Worm (Caenorhabditis elegans) whole organism, L4/young adult: Measurements from ENCODE around the gene srh-265.

ENCODE experiments used
- W03F9.2 ChIP-seq: fragments of 150-350 bp; optimal IDR thresholded peaks from 2 replicates; lab custom pipeline; 2014; ENCODE audit warnings: missing biosample characterization, missing genetic modification characterization
- dao-5 ChIP-seq: sonication (generic microtip); optimal IDR thresholded peaks from 2 replicates; lab custom pipeline; 2016; ENCODE audit warnings: missing genotype, missing genetic modification characterization, moderate library complexity, missing compliant biosample characterization

DNA sequence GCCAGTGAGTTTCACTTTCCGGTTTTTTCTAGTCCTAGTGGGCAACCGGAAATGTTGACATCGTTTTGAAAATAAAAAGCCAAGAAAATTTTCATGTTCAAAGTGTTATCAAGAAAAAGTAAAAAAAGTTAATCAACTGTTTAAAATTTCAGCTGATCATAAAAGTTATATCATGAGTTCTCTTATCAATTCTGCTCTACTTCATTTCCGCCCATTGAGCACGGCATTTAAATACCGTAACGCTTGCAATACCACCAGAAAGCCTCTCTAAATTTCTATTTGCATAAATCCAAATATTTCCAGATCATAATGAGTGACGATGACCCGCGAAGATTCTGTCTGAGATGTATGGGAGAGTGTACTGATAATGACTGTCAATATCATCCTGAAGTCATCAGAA is 28.6 kb downstream of the srh-265 start, which contains the start of gene T26H5.9:
- TF ChIP-seq dao-5 (tag; lab: Kevin White, UChicago), result no peak
- no peak for TF ChIP-seq W03F9.2 (tag; lab: Kevin White, UChicago)
